Worm (Caenorhabditis elegans) whole organism, L4 larva: ENCODE results near the gene F56B6.6.
A peak's percentile ranks its signal among the peaks of the same experiment; 100 is the strongest.

ENCODE experiments used
- F26F4.8 ChIP-seq: fragments of 200-800 bp; sonication (Bioruptor generic); conservative IDR thresholded peaks from 2 replicates; pipeline ENCODE4 v1.3.6; 2022; ENCODE audit warnings: missing genetic modification characterization, missing compliant biosample characterization
- F44E2.7 ChIP-seq: fragments of 200-800 bp; sonication (Bioruptor generic); IDR thresholded peaks from 2 replicates; pipeline ENCODE4 v2.1.2; 2022; ENCODE audit warnings: missing genetic modification characterization, missing compliant biosample characterization
- T26A8.4 ChIP-seq: fragments of 200-800 bp; sonication (Bioruptor generic); IDR thresholded peaks from 2 replicates; pipeline ENCODE4 v1.3.6; 2022; ENCODE audit warnings: missing genetic modification characterization, missing compliant biosample characterization
- Y5F2A.4 ChIP-seq: fragments of 200-800 bp; sonication (Bioruptor generic); optimal IDR thresholded peaks from 2 replicates; lab custom pipeline; 2018; ENCODE audit warnings: mild to moderate bottlenecking, missing genetic modification characterization, missing compliant biosample characterization
- aha-1 ChIP-seq: fragments of 150-350 bp; peaks from one replicate; lab custom pipeline; 2014; ENCODE audit warnings: missing biosample characterization, missing genetic modification characterization
- arid-1 ChIP-seq: fragments of 200-800 bp; sonication (Bioruptor generic); conservative IDR thresholded peaks from 2 replicates; pipeline ENCODE4 v1.3.6; 2022; ENCODE audit warnings: missing genetic modification reagents, missing genetic modification characterization, missing compliant biosample characterization
- ceh-32 ChIP-seq: sonication (generic microtip); optimal IDR thresholded peaks from 2 replicates; lab custom pipeline; 2016; ENCODE audit warnings: mild to moderate bottlenecking, missing genetic modification characterization, missing compliant biosample characterization; ENCODE audit not compliant: poor library complexity
- ctbp-1 ChIP-seq: fragments of 200-800 bp; sonication (Bioruptor generic); IDR thresholded peaks from 2 replicates; pipeline ENCODE4 v1.3.6; 2022; ENCODE audit warnings: missing genetic modification reagents, missing genetic modification characterization, missing compliant biosample characterization
- daf-16 ChIP-seq, 3 experiments: sonication (generic microtip); optimal IDR thresholded peaks; 2 replicates each; lab custom pipeline; 2016 to 2017; ENCODE audit warnings: missing genetic modification characterization in 3 of 3, missing genetic modification reagents in 3 of 3, mild to moderate bottlenecking in 2 of 3, missing compliant biosample characterization in 2 of 3, missing biosample characterization in 1 of 3, moderate library complexity in 1 of 3
- dmd-6 ChIP-seq: fragments of 200-800 bp; sonication (Bioruptor generic); IDR thresholded peaks from 2 replicates; pipeline ENCODE4 v1.3.6; 2022; ENCODE audit warnings: missing genetic modification reagents, missing genetic modification characterization, missing compliant biosample characterization
- dmd-9 ChIP-seq: fragments of 200-800 bp; sonication (Bioruptor generic); IDR thresholded peaks from 2 replicates; pipeline ENCODE4 v1.3.6; 2022; ENCODE audit warnings: missing genetic modification reagents, missing genetic modification characterization, missing compliant biosample characterization
- egl-27 ChIP-seq: sonication (generic microtip); optimal IDR thresholded peaks from 3 replicates; lab custom pipeline; 2017; ENCODE audit warnings: missing biosample characterization, missing genetic modification reagents, missing genetic modification characterization
- hlh-11 ChIP-seq: fragments of 200-800 bp; sonication (Bioruptor generic); optimal IDR thresholded peaks from 2 replicates; lab custom pipeline; 2018; ENCODE audit warnings: mild to moderate bottlenecking, missing genetic modification characterization, missing compliant biosample characterization
- hmg-1.1 ChIP-seq: fragments of 200-800 bp; sonication (Bioruptor generic); IDR thresholded peaks from 2 replicates; pipeline ENCODE4 v1.3.6; 2022; ENCODE audit warnings: missing genetic modification reagents, missing genetic modification characterization, missing compliant biosample characterization
- lin-13 ChIP-seq: fragments of 150-350 bp; optimal IDR thresholded peaks from 2 replicates; lab custom pipeline; 2014; ENCODE audit warnings: missing biosample characterization, missing genetic modification reagents, missing genetic modification characterization
- madf-5 ChIP-seq, 2 experiments: fragments of 200-800 bp; sonication (Bioruptor generic); IDR thresholded peaks; 2 replicates each; pipeline ENCODE4 v1.3.6; 2022; ENCODE audit warnings: missing compliant biosample characterization in 2 of 2, missing genetic modification characterization in 2 of 2
- mep-1 ChIP-seq: fragments of 150-350 bp; sonication (generic microtip); optimal IDR thresholded peaks from 3 replicates; lab custom pipeline; 2014; ENCODE audit warnings: missing biosample characterization, missing genetic modification characterization
- mxl-2 ChIP-seq: fragments of 200-800 bp; sonication (Bioruptor generic); conservative IDR thresholded peaks from 2 replicates; pipeline ENCODE4 v1.3.6; 2022; ENCODE audit warnings: missing genetic modification reagents, missing genetic modification characterization, missing compliant biosample characterization
- mxl-3 ChIP-seq: fragments of 200-800 bp; sonication (Bioruptor generic); optimal IDR thresholded peaks from 2 replicates; lab custom pipeline; 2018; ENCODE audit warnings: mild to moderate bottlenecking, missing genetic modification characterization, missing compliant biosample characterization
- nhr-237 ChIP-seq: sonication (generic microtip); optimal IDR thresholded peaks from 2 replicates; lab custom pipeline; 2017; ENCODE audit warnings: missing biosample characterization, missing genetic modification characterization
- nhr-28 ChIP-seq: fragments of 150-350 bp; optimal IDR thresholded peaks from 2 replicates; lab custom pipeline; 2014; ENCODE audit warnings: missing biosample characterization, missing genetic modification characterization
- nhr-77 ChIP-seq: fragments of 150-350 bp; optimal IDR thresholded peaks from 2 replicates; lab custom pipeline; 2014; ENCODE audit warnings: missing biosample characterization, missing genetic modification characterization
- pqm-1 ChIP-seq: sonication (generic microtip); optimal IDR thresholded peaks from 2 replicates; lab custom pipeline; 2017; ENCODE audit warnings: missing biosample characterization, missing genetic modification characterization
- rbr-2 ChIP-seq: sonication (generic microtip); optimal IDR thresholded peaks from 2 replicates; lab custom pipeline; 2016; ENCODE audit warnings: missing genotype, missing genetic modification characterization, missing compliant biosample characterization
- snpc-1.2 ChIP-seq: fragments of 200-800 bp; sonication (Bioruptor generic); IDR thresholded peaks from 2 replicates; pipeline ENCODE4 v1.3.6; 2022; ENCODE audit warnings: missing genetic modification reagents, missing genetic modification characterization, missing compliant biosample characterization
- spr-1 ChIP-seq: sonication (generic microtip); optimal IDR thresholded peaks from 2 replicates; lab custom pipeline; 2016; ENCODE audit warnings: mild to moderate bottlenecking, missing genetic modification characterization, missing compliant biosample characterization
- unc-62 ChIP-seq, 3 experiments: fragments of 150-350 bp in 1 of 3; sonication (generic microtip); optimal IDR thresholded peaks in 2 of 3; peaks in 1 of 3; 1 replicate in 1 of 3; 2 replicates in 2 of 3; lab custom pipeline; 2014 to 2017; ENCODE audit warnings: missing biosample characterization in 3 of 3, missing genetic modification characterization in 3 of 3, missing genetic modification reagents in 3 of 3, missing genotype in 1 of 3
- vab-7 ChIP-seq: fragments of 200-800 bp; sonication (Bioruptor generic); IDR thresholded peaks from 2 replicates; pipeline ENCODE4 v1.3.6; 2022; ENCODE audit warnings: missing genetic modification reagents, missing genetic modification characterization, missing compliant biosample characterization
- zfp-3 ChIP-seq: fragments of 200-800 bp; sonication (Bioruptor generic); conservative IDR thresholded peaks from 2 replicates; pipeline ENCODE4 v1.3.6; 2022; ENCODE audit warnings: missing genetic modification reagents, missing genetic modification characterization, missing compliant biosample characterization
- zip-11 ChIP-seq: fragments of 200-800 bp; sonication (Bioruptor generic); IDR thresholded peaks from 2 replicates; pipeline ENCODE4 v1.3.6; 2022; ENCODE audit warnings: missing genetic modification characterization, missing compliant biosample characterization
- ztf-11 ChIP-seq: fragments of 150-350 bp; optimal IDR thresholded peaks from 2 replicates; lab custom pipeline; 2014; ENCODE audit warnings: missing biosample characterization, missing genetic modification characterization

Gene F56B6.6

DNA sequence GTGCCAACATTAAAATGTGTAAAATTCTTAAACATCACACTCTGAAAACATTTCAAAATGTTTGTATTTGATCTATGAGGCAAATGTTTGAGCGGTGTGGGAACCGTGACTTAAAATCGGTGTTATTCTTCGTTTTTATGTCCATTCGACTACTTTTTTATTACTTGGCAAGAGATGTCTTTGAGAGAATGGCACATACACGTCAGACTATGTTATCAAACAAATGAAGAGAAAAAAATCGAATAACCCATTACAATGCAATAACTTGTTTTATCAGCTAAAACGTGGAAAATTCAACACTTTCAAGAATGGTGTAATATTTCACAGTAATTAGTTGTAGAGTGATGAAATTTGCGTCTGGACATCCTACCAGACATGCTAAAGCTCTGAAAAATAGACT, 33.0 kb downstream of the F56B6.6 start (continued):
- no peak for TF ChIP-seq hmg-1.1 (GFP tag; lab: Robert Waterston, UW)
- TF ChIP-seq mep-1 (tag; lab: Kevin White, UChicago) = no peak

DNA sequence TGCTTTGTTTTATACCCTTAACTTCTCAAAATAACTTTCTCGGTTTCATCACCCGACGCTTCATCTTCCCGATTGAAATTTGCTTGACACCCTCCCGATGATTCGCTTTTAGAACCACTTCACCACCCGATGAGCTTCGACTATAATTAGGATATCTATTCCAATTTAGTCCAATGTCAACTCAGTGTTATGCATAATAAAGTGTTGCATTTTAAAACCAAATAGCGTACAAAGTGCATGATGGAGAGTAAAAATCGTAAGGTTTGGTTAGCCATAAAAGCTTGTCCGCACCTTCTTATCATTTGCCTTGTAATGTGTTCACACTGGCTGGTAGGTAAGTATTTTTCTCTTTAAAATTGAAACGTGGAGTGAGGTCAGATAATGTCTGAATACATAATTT, 33.9 kb downstream of the F56B6.6 start, which contains the start of gene C12D12.1:
Gene C12D12.1 (plus strand): TSS at position 301 of the 400 bp plus-strand sequence.
- TF ChIP-seq vab-7 (no peak), aha-1 (tag; lab: Kevin White, UChicago) (peak; percentile 41), daf-16 (GFP tag; optimal IDR thresholded peaks at IDR 0.05; lab: Kevin White, UChicago) (no peak), daf-16 (tag; optimal IDR thresholded peaks at IDR 0.05; lab: Kevin White, UChicago) (peak; percentile 20), zfp-3 (no peak), ztf-11 (tag; lab: Kevin White, UChicago) (no peak), pqm-1 (tag; lab: Kevin White, UChicago) (peak; percentile 36)

DNA sequence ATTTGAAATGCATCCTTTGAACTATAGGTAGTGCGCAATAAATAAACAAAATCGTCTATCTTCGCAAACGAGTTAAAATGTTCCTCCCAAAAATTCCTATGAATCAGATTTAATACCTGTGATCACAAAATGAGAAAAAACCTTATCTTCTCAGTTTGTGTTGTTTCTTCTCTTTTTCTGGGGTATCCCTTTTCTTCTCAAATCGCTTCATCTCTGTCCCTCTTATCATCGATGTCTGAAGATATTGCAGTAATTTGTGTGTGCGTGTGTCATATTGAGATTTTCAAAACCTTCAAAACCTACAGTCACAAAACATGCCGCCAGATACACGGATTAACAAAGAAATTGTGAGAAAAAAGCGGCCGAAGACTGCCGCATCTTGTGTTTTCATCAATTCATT, 37.0 kb downstream of the F56B6.6 start, which contains the start of gene glt-1:
Gene glt-1 (plus strand): TSS at position 251 of the 400 bp plus-strand sequence.
- TF ChIP-seq ceh-32 (tag; lab: Kevin White, UChicago) (no peak), mep-1 (tag; lab: Kevin White, UChicago) (no peak), Y5F2A.4 (GFP tag; lab: Kevin White, UChicago) (no peak), lin-13 (GFP tag; lab: Kevin White, UChicago) (no peak), spr-1 (no peak), dmd-9 (GFP tag; lab: Robert Waterston, UW) (no peak), ztf-11 (tag; lab: Kevin White, UChicago) (no peak), snpc-1.2 (GFP tag; lab: Robert Waterston, UW) (no peak), madf-5 (GFP tag; IDR thresholded peaks at IDR 0.05; lab: Robert Waterston, UW) (no peak), F26F4.8 (GFP tag; lab: Robert Waterston, UW) (no peak), hmg-1.1 (GFP tag; lab: Robert Waterston, UW) (no peak), T26A8.4 (no peak), nhr-28 (tag; lab: Kevin White, UChicago) (peak; percentile 41), mxl-3 (GFP tag; lab: Kevin White, UChicago) (peak; percentile 2), aha-1 (tag; lab: Kevin White, UChicago) (peak; percentile 78), F44E2.7 (GFP tag; lab: Robert Waterston, UW) (no peak), arid-1 (GFP tag; lab: Robert Waterston, UW) (no peak)

DNA sequence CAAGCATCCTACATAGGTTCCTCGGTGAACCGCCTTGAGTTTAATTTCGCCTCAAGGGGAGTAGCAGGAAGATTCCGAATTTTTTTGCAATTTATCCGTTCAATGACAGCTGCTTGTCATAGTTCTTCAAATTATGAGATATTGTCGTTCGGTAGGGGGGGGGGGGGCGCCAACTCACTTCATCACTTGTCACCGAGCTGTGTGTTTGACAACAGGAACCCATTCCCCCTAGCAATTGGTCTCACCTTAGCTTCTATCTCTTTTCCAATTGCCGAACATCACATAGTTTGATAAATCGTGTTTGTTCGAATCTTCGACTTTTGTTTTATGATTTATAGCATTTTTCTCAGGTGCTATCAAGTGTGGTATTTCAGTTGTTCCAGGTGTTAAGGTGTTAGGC, 38.2 kb downstream of the F56B6.6 start:
- TF ChIP-seq nhr-77 (tag; lab: Kevin White, UChicago) = no peak
- no peak for TF ChIP-seq rbr-2 (tag; lab: Kevin White, UChicago)
- TF ChIP-seq dmd-6 (GFP tag; lab: Robert Waterston, UW) = no peak
- TF ChIP-seq ztf-11 (tag; lab: Kevin White, UChicago) = no peak
- TF ChIP-seq daf-16 (GFP tag; optimal IDR thresholded peaks at IDR 0.05; lab: Kevin White, UChicago) = peak in 1 of 2 experiments; percentile 67
- TF ChIP-seq daf-16 (tag; optimal IDR thresholded peaks at IDR 0.05; lab: Kevin White, UChicago) = no peak
- no peak for TF ChIP-seq ctbp-1 (GFP tag; lab: Robert Waterston, UW)
- TF ChIP-seq unc-62 (GFP tag; optimal IDR thresholded peaks at IDR 0.05 in 1 of 2; lab: Kevin White, UChicago) = peak in 1 of 2 experiments; percentile 91
- TF ChIP-seq unc-62 (tag; optimal IDR thresholded peaks at IDR 0.05; lab: Kevin White, UChicago) = no peak
- no peak for TF ChIP-seq mxl-2 (GFP tag; lab: Robert Waterston, UW)
- TF ChIP-seq nhr-237 (tag; lab: Kevin White, UChicago) = no peak
- TF ChIP-seq egl-27 (tag; lab: Kevin White, UChicago) = no peak
- no peak for TF ChIP-seq mxl-3 (GFP tag; lab: Kevin White, UChicago)
- TF ChIP-seq zip-11 (GFP tag; lab: Robert Waterston, UW) = no peak
- peak; percentile 52 for TF ChIP-seq hlh-11 (tag; lab: Kevin White, UChicago)
- TF ChIP-seq, all 104 proteins: peak for 3

DNA sequence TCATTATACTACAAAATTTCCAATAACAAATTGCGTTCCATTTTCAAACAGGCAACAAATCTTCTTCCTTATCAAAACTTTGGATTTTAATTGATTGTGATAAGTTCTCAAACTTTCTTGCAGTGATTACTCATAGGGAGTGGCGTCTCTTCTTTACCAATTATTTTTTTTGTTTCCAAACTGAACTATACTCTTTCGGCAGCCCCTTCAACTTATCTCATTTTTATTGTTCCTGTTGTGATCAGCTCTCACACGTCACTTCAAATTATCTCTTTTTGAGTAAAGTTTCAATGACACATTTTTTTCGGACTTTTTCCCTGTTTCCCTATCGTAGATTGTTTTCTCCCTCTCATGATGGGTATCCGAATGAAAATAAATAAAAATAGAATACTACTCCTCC, 40.4 kb downstream of the F56B6.6 start:
- TF ChIP-seq unc-62 (GFP tag; optimal IDR thresholded peaks at IDR 0.05 in 1 of 2; lab: Kevin White, UChicago) = peak in 1 of 2 experiments; percentile 91
- TF ChIP-seq unc-62 (tag; optimal IDR thresholded peaks at IDR 0.05; lab: Kevin White, UChicago) = no peak
- TF ChIP-seq aha-1 (tag; lab: Kevin White, UChicago) = no peak
- TF ChIP-seq, all 104 proteins: peak for 1
